Worm (Caenorhabditis elegans) whole organism, midembryonic: ENCODE results near the gene adm-4.

ENCODE experiments used
- T22C8.4 ChIP-seq: fragments of 200-800 bp; sonication (Bioruptor generic); IDR thresholded peaks from 2 replicates; pipeline ENCODE4 v1.3.6; 2022; ENCODE audit warnings: missing genetic modification characterization, missing compliant biosample characterization
- cog-1 ChIP-seq: sonication (generic microtip); optimal IDR thresholded peaks from 2 replicates; lab custom pipeline; 2016; ENCODE audit warnings: missing genetic modification characterization, missing compliant biosample characterization
- klf-2 ChIP-seq: fragments of 200-800 bp; sonication (Bioruptor generic); conservative IDR thresholded peaks from 2 replicates; pipeline ENCODE4 v1.3.6; 2022; ENCODE audit warnings: missing genetic modification reagents, missing genetic modification characterization, missing compliant biosample characterization
- med-1 ChIP-seq: sonication (generic microtip); optimal IDR thresholded peaks from 2 replicates; lab custom pipeline; 2017; ENCODE audit warnings: missing genetic modification characterization, mild to moderate bottlenecking, missing compliant biosample characterization, antibody characterized with exemption, missing genetic modification reagents; ENCODE audit not compliant: insufficient read depth
- ref-1 ChIP-seq: fragments of 200-800 bp; sonication (Bioruptor generic); conservative IDR thresholded peaks from 2 replicates; pipeline ENCODE4 v1.3.6; 2022; ENCODE audit warnings: missing genetic modification reagents, missing genetic modification characterization, missing compliant biosample characterization
- tab-1 ChIP-seq: fragments of 200-800 bp; sonication (Bioruptor generic); IDR thresholded peaks from 2 replicates; pipeline ENCODE4 v1.3.6; 2022; ENCODE audit warnings: missing genetic modification characterization, missing compliant biosample characterization

DNA sequence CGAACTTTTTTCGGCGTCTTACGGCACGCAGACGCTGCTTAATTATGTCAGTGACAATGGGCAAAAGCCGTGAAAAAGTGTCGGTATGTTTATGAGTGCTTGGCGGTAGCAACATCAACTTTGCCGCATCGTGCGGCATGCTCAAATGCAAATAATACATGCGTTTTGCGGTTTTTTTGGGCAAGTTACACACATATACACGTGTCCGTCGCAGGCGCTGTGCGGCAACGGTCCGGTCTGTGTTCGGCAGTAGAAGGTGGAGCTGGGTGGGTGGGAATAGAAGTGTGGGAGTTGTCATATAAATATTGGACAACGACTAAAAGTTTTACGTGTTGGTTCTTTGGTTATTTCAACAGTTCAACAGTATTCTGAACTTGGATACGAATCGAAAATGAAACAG, 44.1 kb upstream of the adm-4 start, which contains the start of gene idpp-11:
- no peak for TF ChIP-seq med-1 (GFP tag; lab: Kevin White, UChicago)
- TF ChIP-seq cog-1 (tag; lab: Kevin White, UChicago) = no peak
- TF ChIP-seq T22C8.4 (GFP tag; lab: Robert Waterston, UW) = no peak
- TF ChIP-seq ref-1 = no peak
- no peak for TF ChIP-seq tab-1 (GFP tag; lab: Robert Waterston, UW)
- TF ChIP-seq klf-2 (GFP tag; lab: Robert Waterston, UW) = no peak
